Fruit fly (Drosophila melanogaster) whole organism, prepupa: ENCODE results near the gene Tmhs.

Experiments
- Blimp-1 ChIP-seq: fragments of 200-800 bp; sonication (Bioruptor generic); optimal IDR thresholded peaks from 3 replicates; lab custom pipeline; 2017; ENCODE audit warnings: missing biosample characterization, missing genetic modification characterization, mild to moderate bottlenecking, moderate library complexity, missing genetic modification reagents
- CG10631 ChIP-seq: fragments of 200-800 bp; sonication (Bioruptor generic); optimal IDR thresholded peaks from 2 replicates; lab custom pipeline; 2016; ENCODE audit warnings: missing biosample characterization, missing genetic modification characterization
- CG10669 ChIP-seq: fragments of 200-800 bp; sonication (Bioruptor generic); optimal IDR thresholded peaks from 3 replicates; lab custom pipeline; 2018; ENCODE audit warnings: missing biosample characterization, mild to moderate bottlenecking, missing genetic modification characterization, moderate library complexity
- CG11762 ChIP-seq: fragments of 200-800 bp; sonication (Bioruptor generic); optimal IDR thresholded peaks from 3 replicates; lab custom pipeline; 2016; ENCODE audit warnings: missing biosample characterization, missing genetic modification characterization; ENCODE audit not compliant: insufficient read depth
- CG15336 ChIP-seq: fragments of 200-800 bp; sonication (Bioruptor generic); IDR thresholded peaks from 2 replicates; pipeline ENCODE4 v1.3.6; 2022; ENCODE audit warnings: missing biosample characterization, missing genetic modification characterization
- CG3032 ChIP-seq: fragments of 200-800 bp; optimal IDR thresholded peaks from 2 replicates; lab custom pipeline; 2019; ENCODE audit warnings: missing biosample characterization, mild to moderate bottlenecking, missing genetic modification characterization, moderate library complexity
- CG3919 ChIP-seq: fragments of 200-800 bp; sonication (Bioruptor generic); optimal IDR thresholded peaks from 3 replicates; lab custom pipeline; 2016; ENCODE audit warnings: missing biosample characterization, missing genetic modification characterization
- CG4318 ChIP-seq: fragments of 200-800 bp; sonication (Bioruptor generic); optimal IDR thresholded peaks from 3 replicates; lab custom pipeline; 2017; ENCODE audit warnings: missing biosample characterization, mild to moderate bottlenecking, missing genetic modification characterization
- CG6163 ChIP-seq: fragments of 200-800 bp; sonication (Bioruptor generic); IDR thresholded peaks from 3 replicates; pipeline ENCODE4 v1.3.6; 2022; ENCODE audit warnings: missing biosample characterization, missing genetic modification characterization
- CG6276 ChIP-seq: fragments of 200-800 bp; sonication (Bioruptor generic); optimal IDR thresholded peaks from 2 replicates; lab custom pipeline; 2017; ENCODE audit warnings: missing biosample characterization, mild to moderate bottlenecking, missing genetic modification characterization
- CG6792 ChIP-seq: fragments of 200-800 bp; sonication (Bioruptor generic); optimal IDR thresholded peaks from 3 replicates; lab custom pipeline; 2016; ENCODE audit warnings: missing biosample characterization, missing genetic modification characterization
- CG6854 ChIP-seq: fragments of 200-800 bp; sonication (Bioruptor generic); optimal IDR thresholded peaks from 2 replicates; lab custom pipeline; 2017; ENCODE audit warnings: missing biosample characterization, mild to moderate bottlenecking, missing genetic modification characterization
- CG8119 ChIP-seq: fragments of 200-800 bp; sonication (Bioruptor generic); IDR thresholded peaks from 3 replicates; pipeline ENCODE4 v1.3.6; 2022; ENCODE audit warnings: missing biosample characterization, missing genetic modification characterization
- CG8319 ChIP-seq: fragments of 200-800 bp; sonication (Bioruptor generic); optimal IDR thresholded peaks from 3 replicates; lab custom pipeline; 2016; ENCODE audit warnings: missing biosample characterization, missing genetic modification characterization
- CG8632 ChIP-seq: fragments of 200-800 bp; sonication (Bioruptor generic); optimal IDR thresholded peaks from 3 replicates; lab custom pipeline; 2016; ENCODE audit warnings: missing biosample characterization, missing genetic modification characterization
- CG9139 ChIP-seq: fragments of 200-800 bp; sonication (Bioruptor generic); optimal IDR thresholded peaks from 3 replicates; lab custom pipeline; 2017; ENCODE audit warnings: missing biosample characterization, mild to moderate bottlenecking, missing genetic modification characterization
- Eip75B ChIP-seq: fragments of 200-800 bp; sonication (Bioruptor generic); optimal IDR thresholded peaks from 3 replicates; lab custom pipeline; 2016; ENCODE audit warnings: missing biosample characterization, missing genetic modification characterization
- Eip78C ChIP-seq: fragments of 200-800 bp; sonication (Bioruptor generic); peaks from one replicate; lab custom pipeline; 2016; ENCODE audit warnings: missing biosample characterization, missing genetic modification characterization
- Eip93F ChIP-seq: fragments of 200-800 bp; sonication (Bioruptor generic); optimal IDR thresholded peaks from 2 replicates; lab custom pipeline; 2016; ENCODE audit warnings: missing biosample characterization, mild to moderate bottlenecking, missing genetic modification characterization
- Gug ChIP-seq: fragments of 200-800 bp; sonication (Bioruptor generic); IDR thresholded peaks from 2 replicates; pipeline ENCODE4 v1.3.6; 2022; ENCODE audit warnings: missing biosample characterization, missing genetic modification characterization
- Hr39 ChIP-seq: fragments of 200-800 bp; sonication (Bioruptor generic); optimal IDR thresholded peaks from 2 replicates; lab custom pipeline; 2016; ENCODE audit warnings: missing biosample characterization, missing genetic modification characterization
- Lpt ChIP-seq: fragments of 200-800 bp; sonication (Bioruptor generic); optimal IDR thresholded peaks from 3 replicates; lab custom pipeline; 2016; ENCODE audit warnings: missing biosample characterization, missing genetic modification characterization
- Met ChIP-seq: fragments of 200-800 bp; sonication (Bioruptor generic); optimal IDR thresholded peaks from 3 replicates; lab custom pipeline; 2016; ENCODE audit warnings: missing biosample characterization, missing genetic modification characterization
- OdsH ChIP-seq: fragments of 200-800 bp; sonication (Bioruptor generic); optimal IDR thresholded peaks from 3 replicates; lab custom pipeline; 2016; ENCODE audit warnings: missing biosample characterization, missing genetic modification characterization
- Smox ChIP-seq: fragments of 200-800 bp; sonication (Bioruptor generic); optimal IDR thresholded peaks from 3 replicates; lab custom pipeline; 2016; ENCODE audit warnings: missing biosample characterization, missing genetic modification characterization
- Sox14 ChIP-seq: fragments of 200-800 bp; sonication (Bioruptor generic); optimal IDR thresholded peaks from 3 replicates; lab custom pipeline; 2016; ENCODE audit warnings: missing biosample characterization, missing genetic modification characterization
- achi ChIP-seq: fragments of 200-800 bp; sonication (Bioruptor generic); optimal IDR thresholded peaks from 3 replicates; lab custom pipeline; 2016; ENCODE audit warnings: missing biosample characterization, missing genetic modification characterization
- acj6 ChIP-seq: fragments of 200-800 bp; sonication (Bioruptor generic); optimal IDR thresholded peaks from 3 replicates; lab custom pipeline; 2016; ENCODE audit warnings: missing biosample characterization, missing genetic modification characterization
- dac ChIP-seq: fragments of 200-800 bp; sonication (Bioruptor generic); optimal IDR thresholded peaks from 2 replicates; lab custom pipeline; 2017; ENCODE audit warnings: missing biosample characterization, mild to moderate bottlenecking, missing genetic modification characterization
- dsx ChIP-seq: fragments of 200-800 bp; optimal IDR thresholded peaks from 3 replicates; lab custom pipeline; 2019; ENCODE audit warnings: missing biosample characterization, mild to moderate bottlenecking, missing genetic modification characterization, moderate library complexity; ENCODE audit not compliant: poor library complexity, severe bottlenecking
- esn ChIP-seq: fragments of 200-800 bp; sonication (Bioruptor generic); optimal IDR thresholded peaks from 2 replicates; lab custom pipeline; 2016; ENCODE audit warnings: missing biosample characterization, mild to moderate bottlenecking, missing genetic modification characterization, moderate library complexity
- fkh ChIP-seq: fragments of 200-800 bp; sonication (Bioruptor generic); optimal IDR thresholded peaks from 3 replicates; lab custom pipeline; 2017; ENCODE audit warnings: missing biosample characterization, mild to moderate bottlenecking, missing genetic modification characterization, moderate library complexity
- lz ChIP-seq: fragments of 200-800 bp; sonication (Bioruptor generic); optimal IDR thresholded peaks from 3 replicates; lab custom pipeline; 2016; ENCODE audit warnings: missing biosample characterization, missing genetic modification characterization
- net ChIP-seq: fragments of 200-800 bp; sonication (Bioruptor generic); optimal IDR thresholded peaks from 3 replicates; lab custom pipeline; 2016; ENCODE audit warnings: missing biosample characterization, missing genetic modification characterization
- pdm3 ChIP-seq: fragments of 200-800 bp; sonication (Bioruptor generic); optimal IDR thresholded peaks from 3 replicates; lab custom pipeline; 2016; ENCODE audit warnings: missing biosample characterization, missing genetic modification characterization
- salr ChIP-seq, 2 experiments: fragments of 200-800 bp; sonication (Bioruptor generic); optimal IDR thresholded peaks; 3 replicates each; lab custom pipeline; 2016 to 2018; ENCODE audit warnings: missing biosample characterization in 2 of 2, missing genetic modification characterization in 2 of 2, mild to moderate bottlenecking in 1 of 2
- spab ChIP-seq: fragments of 200-800 bp; sonication (Bioruptor generic); optimal IDR thresholded peaks from 2 replicates; lab custom pipeline; 2017; ENCODE audit warnings: missing biosample characterization, mild to moderate bottlenecking, missing genetic modification characterization, missing genetic modification reagents
- ss ChIP-seq, 2 experiments: fragments of 200-800 bp; sonication (Bioruptor generic); optimal IDR thresholded peaks; 2 replicates in 1 of 2; 3 replicates in 1 of 2; lab custom pipeline; 2017 to 2018; ENCODE audit warnings: mild to moderate bottlenecking in 2 of 2, missing biosample characterization in 2 of 2, missing genetic modification characterization in 2 of 2, moderate library complexity in 1 of 2
- svp ChIP-seq: fragments of 200-800 bp; sonication (Bioruptor generic); peaks from one replicate; lab custom pipeline; 2016; ENCODE audit warnings: missing biosample characterization, missing genetic modification characterization
- topi ChIP-seq: fragments of 200-800 bp; sonication (Bioruptor generic); optimal IDR thresholded peaks from 3 replicates; lab custom pipeline; 2016; ENCODE audit warnings: missing biosample characterization, missing genetic modification characterization
- vri ChIP-seq: fragments of 200-800 bp; sonication (Bioruptor generic); optimal IDR thresholded peaks from 3 replicates; lab custom pipeline; 2016; ENCODE audit warnings: missing biosample characterization, mild to moderate bottlenecking, missing genetic modification characterization

The Tmhs gene

DNA sequence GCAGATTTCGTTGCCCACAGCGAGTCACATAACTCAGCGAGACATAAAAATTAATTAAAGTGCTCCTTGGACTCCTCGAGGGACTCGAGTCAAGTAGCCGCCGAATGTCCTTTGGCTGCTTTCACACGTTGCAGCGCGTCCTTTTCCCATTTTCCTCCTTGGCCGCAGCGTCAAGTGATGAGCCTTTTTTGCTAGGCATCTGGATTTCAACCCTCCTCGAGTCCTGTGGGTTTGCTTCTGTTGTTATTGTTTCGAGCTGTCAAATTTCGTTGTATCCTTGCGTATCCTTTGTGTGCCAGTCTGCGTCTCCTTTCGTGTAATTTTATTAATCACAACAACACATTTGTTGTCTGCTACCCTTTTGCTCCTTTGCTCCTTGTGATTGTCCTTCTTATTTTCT, 31.2 kb downstream of the Tmhs start:
- TF ChIP-seq acj6 (GFP tag; lab: Kevin White, UChicago) (no peak), CG6276 (GFP tag; lab: Kevin White, UChicago) (no peak), CG8319 (GFP tag; lab: Kevin White, UChicago) (no peak), Hr39 (GFP tag; lab: Kevin White, UChicago) (no peak), OdsH (GFP tag; lab: Kevin White, UChicago) (no peak), CG6854 (GFP tag; lab: Kevin White, UChicago) (no peak), CG4318 (GFP tag; lab: Kevin White, UChicago) (no peak), vri (GFP tag; lab: Kevin White, UChicago) (no peak)

DNA sequence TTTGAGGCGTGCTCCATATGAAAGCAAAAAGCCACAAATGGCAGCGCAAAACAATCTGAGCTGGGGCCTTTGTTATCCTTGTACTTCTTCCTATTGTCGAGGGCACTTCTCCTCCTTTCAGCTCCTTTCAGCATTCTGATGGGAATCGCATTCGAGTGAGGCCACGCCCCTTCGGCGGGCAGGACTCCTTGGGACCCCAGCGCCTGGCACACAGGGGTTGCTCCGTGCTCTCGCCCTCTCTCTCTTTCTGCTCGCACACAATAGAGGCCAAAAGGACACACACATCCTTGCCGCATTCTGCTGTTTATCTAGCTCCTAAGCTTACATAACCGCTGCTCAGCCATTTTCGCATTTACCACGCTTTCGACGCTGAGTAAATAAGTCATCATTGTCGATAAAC, 34.6 kb downstream of the Tmhs start:
- TF ChIP-seq achi (GFP tag; lab: Kevin White, UChicago) (no peak), CG8119 (GFP tag; lab: Robert Waterston, UW) (no peak), net (GFP tag; lab: Kevin White, UChicago) (no peak)
- TF ChIP-seq, all 60 proteins: peak for 0

DNA sequence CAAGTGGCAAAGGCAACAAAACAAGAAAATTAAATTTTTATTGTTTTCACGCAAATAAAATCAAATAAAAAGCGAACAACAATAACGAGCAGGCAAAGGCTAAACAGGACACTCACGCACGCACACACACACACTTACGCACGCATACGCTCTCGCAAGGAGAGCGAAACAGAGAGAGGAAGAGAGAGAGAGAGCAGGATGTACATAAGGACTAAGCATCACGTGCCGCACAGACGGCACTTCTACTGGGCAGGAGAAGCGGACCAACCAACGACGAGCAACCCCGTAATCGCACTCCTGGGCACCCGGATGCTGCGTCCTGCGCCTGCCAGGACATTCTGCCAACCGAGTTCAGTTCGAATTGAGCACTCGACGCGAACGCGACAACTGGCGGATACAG, 35.5 kb downstream of the Tmhs start, which contains the start of gene Dbx:
Gene Dbx, plus strand, starts transcription at position 365 of the 400 bp plus-strand sequence.
- no peak for TF ChIP-seq Gug (GFP tag; lab: Robert Waterston, UW)
- TF ChIP-seq CG8319 (GFP tag; lab: Kevin White, UChicago), result no peak
- TF ChIP-seq salr (GFP tag; optimal IDR thresholded peaks at IDR 0.05; lab: Kevin White, UChicago), result no peak
- TF ChIP-seq Blimp-1 (GFP tag; lab: Kevin White, UChicago), result no peak
- TF ChIP-seq Sox14 (GFP tag; lab: Kevin White, UChicago), result no peak
- no peak for TF ChIP-seq OdsH (GFP tag; lab: Kevin White, UChicago)
- TF ChIP-seq svp (GFP tag; lab: Kevin White, UChicago), result no peak
- TF ChIP-seq esn, result no peak
- TF ChIP-seq CG8119 (GFP tag; lab: Robert Waterston, UW), result no peak
- no peak for TF ChIP-seq Met (GFP tag; lab: Kevin White, UChicago)
- TF ChIP-seq CG6792, result no peak
- no peak for TF ChIP-seq Smox (GFP tag; lab: Kevin White, UChicago)
- no peak for TF ChIP-seq spab (GFP tag; lab: Kevin White, UChicago)
- no peak for TF ChIP-seq Eip75B (GFP tag; lab: Kevin White, UChicago)
- no peak for TF ChIP-seq achi (GFP tag; lab: Kevin White, UChicago)

DNA sequence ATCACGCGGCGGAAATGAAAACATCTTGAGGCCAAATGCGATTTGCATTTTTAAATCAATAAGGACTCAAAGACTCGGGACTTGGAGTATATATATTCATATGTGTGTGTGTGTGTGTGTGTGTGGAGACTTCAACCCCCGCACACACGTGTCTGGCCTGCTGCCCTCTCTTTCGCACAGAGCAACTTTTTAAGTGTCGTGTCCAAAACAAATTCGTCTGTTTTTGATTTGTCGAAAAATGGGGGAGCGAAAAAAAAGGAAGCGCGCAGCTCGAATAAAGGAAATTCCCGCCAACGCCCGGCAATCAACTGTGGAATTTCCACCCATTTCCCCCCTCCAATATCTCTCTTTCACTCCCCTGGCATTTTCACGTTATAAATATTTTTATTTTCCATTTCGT, 43.5 kb downstream of the Tmhs start:
- TF ChIP-seq CG8119 (GFP tag; lab: Robert Waterston, UW) (no peak), lz (GFP tag; lab: Kevin White, UChicago) (no peak), dac (GFP tag; lab: Kevin White, UChicago) (no peak), fkh (GFP tag; lab: Kevin White, UChicago) (no peak), CG8632 (no peak), CG10631 (GFP tag; lab: Kevin White, UChicago) (no peak), OdsH (GFP tag; lab: Kevin White, UChicago) (no peak), ss (GFP tag; optimal IDR thresholded peaks at IDR 0.05; lab: Kevin White, UChicago) (no peak), Gug (GFP tag; lab: Robert Waterston, UW) (no peak), CG10669 (no peak), CG11762 (no peak), CG4318 (GFP tag; lab: Kevin White, UChicago) (no peak)
- TF ChIP-seq, all 60 proteins: peak for 0

DNA sequence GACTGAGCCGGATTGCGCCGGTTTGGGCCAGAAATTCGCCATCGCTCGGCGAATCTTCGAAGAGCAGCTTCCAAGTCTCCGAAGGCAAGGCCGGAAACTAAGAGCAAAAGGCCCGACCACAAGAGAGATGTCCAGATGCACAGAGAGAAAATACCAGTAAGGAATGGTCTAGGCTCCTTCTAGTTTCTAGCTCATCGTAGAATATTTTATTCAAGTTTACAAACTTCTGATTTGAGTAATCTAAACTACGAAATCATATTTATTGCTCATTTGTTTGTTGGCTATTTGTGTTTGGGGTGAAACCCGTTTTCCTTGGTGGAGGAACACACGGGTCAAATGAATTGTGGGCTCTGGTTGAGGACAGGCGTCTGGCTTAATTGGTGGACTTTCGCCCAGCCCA, 52.0 kb downstream of the Tmhs start:
- TF ChIP-seq esn (peak; percentile 43), topi (GFP tag; lab: Kevin White, UChicago) (peak; percentile 40), CG3919 (GFP tag; lab: Kevin White, UChicago) (peak; percentile 38), CG15336 (GFP tag; lab: Robert Waterston, UW) (peak; percentile 38; the same call in 1 of the 2 replicates), CG6163 (peak; percentile 72; the same call in 2 of the 3 replicates), Eip93F (GFP tag; lab: Kevin White, UChicago) (no peak), achi (GFP tag; lab: Kevin White, UChicago) (peak; percentile 12), Eip78C (peak; percentile 84), CG11762 (no peak), vri (GFP tag; lab: Kevin White, UChicago) (no peak), Blimp-1 (GFP tag; lab: Kevin White, UChicago) (no peak), CG9139 (GFP tag; lab: Kevin White, UChicago) (peak; percentile 12), spab (GFP tag; lab: Kevin White, UChicago) (no peak), Hr39 (GFP tag; lab: Kevin White, UChicago) (peak; percentile 3), Met (GFP tag; lab: Kevin White, UChicago) (peak; percentile 33), dac (GFP tag; lab: Kevin White, UChicago) (no peak), net (GFP tag; lab: Kevin White, UChicago) (peak; percentile 11), CG8119 (GFP tag; lab: Robert Waterston, UW) (peak; percentile 40; the same call in 1 of the 3 replicates), ss (GFP tag; optimal IDR thresholded peaks at IDR 0.05; lab: Kevin White, UChicago) (peak in 1 of 2 experiments; percentile 27), Lpt (GFP tag; lab: Kevin White, UChicago) (no peak), CG3032 (no peak), dsx (GFP tag; lab: Kevin White, UChicago) (no peak), pdm3 (GFP tag; lab: Kevin White, UChicago) (no peak)
